Worm (Caenorhabditis elegans) whole organism, mixed stage, embryonic: Measurements from ENCODE around the gene ubc-7.

Source experiments
- M03D4.4 ChIP-seq: sonication (generic microtip); optimal IDR thresholded peaks from 2 replicates; lab custom pipeline; 2017; ENCODE audit warnings: mild to moderate bottlenecking, missing genetic modification characterization, missing compliant biosample characterization
- bed-3 ChIP-seq: fragments of 200-800 bp; sonication (Bioruptor generic); optimal IDR thresholded peaks from 3 replicates; lab custom pipeline; 2018; ENCODE audit warnings: mild to moderate bottlenecking, missing genetic modification characterization, moderate library complexity, missing compliant biosample characterization
- blmp-1 ChIP-seq: fragments of 150-350 bp; optimal IDR thresholded peaks from 2 replicates; lab custom pipeline; 2014; ENCODE audit warnings: missing biosample characterization, missing genetic modification characterization
- ceh-39 ChIP-seq: fragments of 150-350 bp; optimal IDR thresholded peaks from 2 replicates; lab custom pipeline; 2014; ENCODE audit warnings: missing biosample characterization, missing genetic modification characterization
- ceh-43 ChIP-seq: fragments of 200-800 bp; sonication (Bioruptor generic); optimal IDR thresholded peaks from 2 replicates; lab custom pipeline; 2018; ENCODE audit warnings: mild to moderate bottlenecking, missing genetic modification characterization, moderate library complexity, missing compliant biosample characterization
- ceh-83 ChIP-seq: fragments of 200-800 bp; sonication (Bioruptor generic); optimal IDR thresholded peaks from 2 replicates; lab custom pipeline; 2018; ENCODE audit warnings: mild to moderate bottlenecking, missing genetic modification characterization, missing compliant biosample characterization
- cnd-1 ChIP-seq: fragments of 200-800 bp; sonication (Bioruptor generic); optimal IDR thresholded peaks from 2 replicates; lab custom pipeline; 2018; ENCODE audit warnings: mild to moderate bottlenecking, missing genetic modification characterization, missing compliant biosample characterization
- elt-1 ChIP-seq: sonication (generic microtip); optimal IDR thresholded peaks from 2 replicates; lab custom pipeline; 2017; ENCODE audit warnings: missing genetic modification characterization, mild to moderate bottlenecking, missing compliant biosample characterization, antibody characterized with exemption, moderate library complexity, borderline replicate concordance; ENCODE audit not compliant: insufficient read depth
- elt-3 ChIP-seq: fragments of 150-350 bp; optimal IDR thresholded peaks from 2 replicates; lab custom pipeline; 2014; ENCODE audit warnings: missing biosample characterization, missing genetic modification characterization
- ham-2 ChIP-seq: fragments of 200-800 bp; sonication (Bioruptor generic); optimal IDR thresholded peaks from 2 replicates; lab custom pipeline; 2018; ENCODE audit warnings: mild to moderate bottlenecking, missing genetic modification characterization, missing compliant biosample characterization
- hlh-1 ChIP-seq: fragments of 150-350 bp; optimal IDR thresholded peaks from 2 replicates; lab custom pipeline; 2014; ENCODE audit warnings: missing biosample characterization, missing genetic modification reagents, missing genetic modification characterization
- lin-13 ChIP-seq: fragments of 150-350 bp; optimal IDR thresholded peaks from 2 replicates; lab custom pipeline; 2014; ENCODE audit warnings: missing biosample characterization, missing genetic modification characterization
- lin-32 ChIP-seq: fragments of 200-800 bp; sonication (Bioruptor generic); optimal IDR thresholded peaks from 2 replicates; lab custom pipeline; 2018; ENCODE audit warnings: mild to moderate bottlenecking, missing genetic modification characterization, missing compliant biosample characterization
- lsy-2 ChIP-seq: fragments of 150-350 bp; optimal IDR thresholded peaks from 2 replicates; lab custom pipeline; 2014; ENCODE audit warnings: missing biosample characterization, missing genetic modification characterization
- mab-5 ChIP-seq: fragments of 150-350 bp; optimal IDR thresholded peaks from 2 replicates; lab custom pipeline; 2014; ENCODE audit warnings: missing biosample characterization, missing genetic modification characterization
- mep-1 ChIP-seq: fragments of 150-350 bp; optimal IDR thresholded peaks from 2 replicates; lab custom pipeline; 2017; ENCODE audit warnings: missing biosample characterization, missing genetic modification reagents, missing genetic modification characterization, inconsistent platforms
- mls-2 ChIP-seq: sonication (generic microtip); optimal IDR thresholded peaks from 2 replicates; lab custom pipeline; 2016; ENCODE audit warnings: mild to moderate bottlenecking, missing genetic modification characterization, moderate library complexity, missing compliant biosample characterization
- nhr-237 ChIP-seq: fragments of 150-350 bp; optimal IDR thresholded peaks from 2 replicates; lab custom pipeline; 2014; ENCODE audit warnings: missing biosample characterization, missing genetic modification characterization
- nhr-76 ChIP-seq: sonication (generic microtip); optimal IDR thresholded peaks from 2 replicates; lab custom pipeline; 2017; ENCODE audit warnings: missing biosample characterization, missing genetic modification characterization
- pha-4 ChIP-seq: fragments of 150-350 bp; optimal IDR thresholded peaks from 2 replicates; lab custom pipeline; 2018; ENCODE audit warnings: missing biosample characterization, missing genetic modification reagents, missing genetic modification characterization
- sem-2 ChIP-seq: fragments of 200-800 bp; sonication (Bioruptor generic); optimal IDR thresholded peaks from 2 replicates; lab custom pipeline; 2018; ENCODE audit warnings: mild to moderate bottlenecking, missing genetic modification characterization, missing compliant biosample characterization
- snpc-4 ChIP-seq: fragments of 150-350 bp; optimal IDR thresholded peaks from 2 replicates; lab custom pipeline; 2014; ENCODE audit warnings: missing biosample characterization, missing genetic modification characterization
- tbx-8 ChIP-seq: fragments of 200-800 bp; sonication (Bioruptor generic); optimal IDR thresholded peaks from 2 replicates; lab custom pipeline; 2018; ENCODE audit warnings: mild to moderate bottlenecking, missing genetic modification characterization, moderate library complexity, missing compliant biosample characterization
- unc-120 ChIP-seq: sonication (generic microtip); optimal IDR thresholded peaks from 2 replicates; lab custom pipeline; 2017; ENCODE audit warnings: missing genetic modification characterization, missing compliant biosample characterization; ENCODE audit not compliant: poor library complexity, severe bottlenecking
- unc-39 ChIP-seq: fragments of 150-350 bp; optimal IDR thresholded peaks from 2 replicates; lab custom pipeline; 2014; ENCODE audit warnings: missing biosample characterization, missing genetic modification characterization
- unc-62 ChIP-seq: fragments of 150-350 bp; optimal IDR thresholded peaks from 2 replicates; lab custom pipeline; 2014; ENCODE audit warnings: missing biosample characterization, missing genetic modification reagents, missing genetic modification characterization
- zip-8 ChIP-seq: fragments of 150-350 bp; optimal IDR thresholded peaks from 2 replicates; lab custom pipeline; 2014; ENCODE audit warnings: missing biosample characterization, missing genetic modification characterization
- ztf-11 ChIP-seq: fragments of 150-350 bp; optimal IDR thresholded peaks from 2 replicates; lab custom pipeline; 2014; ENCODE audit warnings: missing biosample characterization, missing genetic modification characterization

Gene ubc-7

DNA sequence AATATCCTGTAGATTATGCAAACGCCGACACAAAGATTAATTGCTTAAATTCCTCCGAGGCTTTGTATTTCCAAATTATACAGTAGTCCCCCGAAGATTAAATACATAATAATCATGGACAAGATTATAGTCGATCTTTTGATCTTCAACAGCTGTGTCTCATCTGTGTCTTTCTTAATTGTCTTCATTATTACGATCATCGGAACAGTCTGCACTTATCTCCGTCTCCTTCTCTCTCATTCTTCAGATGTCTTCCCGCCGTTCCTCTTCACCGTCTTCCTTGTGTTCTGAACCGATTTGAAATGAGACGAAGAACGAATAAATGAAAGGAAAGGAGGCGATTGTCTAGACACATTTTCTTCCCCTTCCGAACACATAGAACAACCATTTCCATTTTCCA is 30.2 kb upstream of the ubc-7 start (continued):
- TF ChIP-seq lin-13 (tag; lab: Kevin White, UChicago) (no peak), ham-2 (no peak), nhr-237 (tag; lab: Kevin White, UChicago) (no peak), cnd-1 (tag; lab: Kevin White, UChicago) (peak; percentile 8), nhr-76 (tag; lab: Kevin White, UChicago) (no peak), mls-2 (no peak)
- TF ChIP-seq, all 35 proteins: peak for 6

DNA sequence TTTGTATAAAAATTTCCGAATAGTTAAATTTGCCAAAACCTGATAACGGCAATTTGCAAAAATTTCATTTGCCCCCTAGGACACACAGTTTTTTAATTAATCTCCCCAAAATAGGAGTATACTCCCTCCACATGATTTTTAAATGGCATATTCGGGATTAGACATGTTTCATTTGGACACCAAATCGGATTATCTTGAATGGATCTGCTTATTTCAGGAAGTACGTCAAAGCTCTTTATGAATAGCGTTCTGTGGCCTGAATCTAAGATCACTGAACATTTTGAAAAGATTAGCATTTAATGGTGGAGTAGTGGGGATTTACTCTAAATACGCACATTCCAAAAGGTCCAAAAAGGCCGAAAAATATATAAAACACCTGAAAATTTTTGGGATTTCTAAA is 27.6 kb upstream of the ubc-7 start:
- TF ChIP-seq blmp-1 (tag; lab: Kevin White, UChicago) (no peak), M03D4.4 (no peak), pha-4 (no peak), hlh-1 (tag; lab: Kevin White, UChicago) (no peak), lin-32 (GFP tag; lab: Kevin White, UChicago) (no peak)
- TF ChIP-seq, all 35 proteins: peak for 0

- no peak for TF ChIP-seq unc-62 (GFP tag; lab: Kevin White, UChicago)
- no peak for TF ChIP-seq sem-2 (GFP tag; lab: Kevin White, UChicago)
- no peak for TF ChIP-seq nhr-237 (tag; lab: Kevin White, UChicago)
Observed at ce11 chrIII:9655802-9656201, 24.8 kb upstream of the ubc-7 start, which contains the start of gene C15H7.4. TSS of gene C15H7.4 (minus strand) at chrIII:9655902.

DNA sequence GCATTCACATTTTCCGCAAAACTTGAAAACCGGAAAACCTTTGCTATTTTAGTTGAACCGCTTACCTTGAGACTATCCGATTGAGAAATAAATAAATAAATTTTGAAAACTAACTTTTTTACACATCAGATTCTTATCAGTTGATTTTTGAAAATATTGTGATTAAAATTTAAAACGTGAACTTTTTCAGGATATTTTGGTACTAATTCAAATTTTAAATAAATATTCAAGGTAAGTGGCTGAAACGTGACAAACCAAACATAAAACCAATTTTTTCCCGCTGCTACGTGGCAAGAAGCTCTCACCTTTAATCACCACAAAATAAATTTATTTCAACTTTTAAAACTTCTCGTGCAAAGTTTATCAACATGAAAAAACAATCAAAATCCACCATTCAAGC is 20.9 kb upstream of the ubc-7 start, which contains the start of gene C15H7.3:
TSS of gene C15H7.3 (minus strand) at position 101 of the 400 bp plus-strand sequence.
- TF ChIP-seq lin-32 (GFP tag; lab: Kevin White, UChicago) (no peak), snpc-4 (tag; lab: Kevin White, UChicago) (no peak), mab-5 (no peak), unc-39 (tag; lab: Kevin White, UChicago) (no peak), cnd-1 (tag; lab: Kevin White, UChicago) (no peak), tbx-8 (GFP tag; lab: Kevin White, UChicago) (no peak), elt-1 (tag; lab: Kevin White, UChicago) (no peak)

DNA sequence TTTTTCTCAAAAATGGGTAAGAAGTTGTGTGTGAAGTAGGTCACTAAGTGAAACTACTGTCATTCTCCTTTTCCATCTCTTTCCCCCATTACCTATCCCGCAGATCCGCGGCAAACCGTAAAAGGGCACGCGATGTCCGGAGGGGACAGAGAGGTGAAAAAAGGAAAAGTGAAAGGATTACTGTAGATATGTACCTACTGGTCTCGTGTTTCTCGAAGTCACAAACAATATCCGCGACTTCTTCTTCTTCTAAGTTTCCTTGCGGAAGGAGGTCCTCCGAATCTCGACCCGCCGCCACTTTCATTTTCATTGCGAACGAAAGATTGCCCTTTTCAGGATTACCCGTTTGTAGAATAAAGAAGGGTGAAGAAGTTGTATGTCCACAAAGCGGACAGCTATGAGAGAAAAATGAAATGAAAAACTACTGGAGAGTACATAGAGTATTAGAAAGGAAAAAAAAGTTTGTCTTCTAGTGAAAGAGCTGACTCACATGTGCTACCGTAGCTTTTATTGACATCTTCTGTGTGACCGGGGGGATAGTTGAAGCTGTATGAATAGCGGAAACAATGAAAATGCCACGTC is 15.6 kb upstream of the ubc-7 start:
- peak; percentile 60 for TF ChIP-seq ham-2
- peak; percentile 37 for TF ChIP-seq lsy-2
- peak; percentile 3 for TF ChIP-seq mep-1 (tag; lab: Kevin White, UChicago)
- TF ChIP-seq blmp-1 (tag; lab: Kevin White, UChicago): peak; percentile 94
- TF ChIP-seq snpc-4 (tag; lab: Kevin White, UChicago): no peak

ce11 chrIII:9645099-9645498 is 14.1 kb upstream of the ubc-7 start:
- TF ChIP-seq ceh-43 (GFP tag; lab: Kevin White, UChicago): no peak
- TF ChIP-seq lsy-2: no peak
- no peak for TF ChIP-seq elt-3 (tag; lab: Kevin White, UChicago)
- TF ChIP-seq mab-5: no peak
- TF ChIP-seq cnd-1 (tag; lab: Kevin White, UChicago): no peak
- no peak for TF ChIP-seq zip-8
- no peak for TF ChIP-seq hlh-1 (tag; lab: Kevin White, UChicago)
- no peak for TF ChIP-seq unc-120 (tag; lab: Kevin White, UChicago)
- TF ChIP-seq lin-13 (tag; lab: Kevin White, UChicago): no peak
- TF ChIP-seq ceh-83 (GFP tag; lab: Kevin White, UChicago): no peak
- no peak for TF ChIP-seq ceh-39 (tag; lab: Kevin White, UChicago)
- no peak for TF ChIP-seq bed-3
- no peak for TF ChIP-seq lin-32 (GFP tag; lab: Kevin White, UChicago)
- no peak for TF ChIP-seq unc-62 (GFP tag; lab: Kevin White, UChicago)
- TF ChIP-seq nhr-237 (tag; lab: Kevin White, UChicago): no peak
- no peak for TF ChIP-seq ham-2
- TF ChIP-seq ztf-11 (tag; lab: Kevin White, UChicago): no peak
- TF ChIP-seq nhr-76 (tag; lab: Kevin White, UChicago): no peak
